Fruit fly (Drosophila melanogaster): ENCODE data around the gene CG46441.

CG46441 gene

dm6 chr3R:20509377-20509776 lies 7.6 kb upstream of the CG46441 start:
- TF ChIP-seq noc (tag; optimal IDR thresholded peaks at IDR 0.05), result no peak

dm6 chr3R:20504488-20504887 lies 2.7 kb upstream of the CG46441 start, which contains the start of gene Or92a:
Gene Or92a, plus strand, starts transcription at chr3R:20504788.
- TF ChIP-seq noc (tag; optimal IDR thresholded peaks at IDR 0.05), result no peak

dm6 chr3R:20503646-20504045 lies 1.8 kb upstream of the CG46441 start, which contains the start of gene MtnB:
Gene MtnB, minus strand, starts transcription at chr3R:20503746.
- no peak for TF ChIP-seq noc (tag; optimal IDR thresholded peaks at IDR 0.05)

- no peak for TF ChIP-seq noc (tag; optimal IDR thresholded peaks at IDR 0.05)
Observed at dm6 chr3R:20501327-20501726, 483 bp downstream of the CG46441 start, which contains the start of gene Dic2. Gene Dic2, minus strand, starts transcription at chr3R:20501427.

- TF ChIP-seq noc (tag; optimal IDR thresholded peaks at IDR 0.05), result no peak
Observed at dm6 chr3R:20484441-20484840, 17.4 kb downstream of the CG46441 start, which contains the start of gene Gfrl. Gene Gfrl, minus strand, starts transcription at chr3R:20484588.

dm6 chr3R:20472764-20473390 lies 28.9 kb downstream of the CG46441 start:
- no peak for TF ChIP-seq noc (tag; optimal IDR thresholded peaks at IDR 0.05)

- no peak for TF ChIP-seq noc (tag; optimal IDR thresholded peaks at IDR 0.05)
Observed at dm6 chr3R:20464267-20464768, 37.5 kb downstream of the CG46441 start.
